Worm (Caenorhabditis elegans) whole organism, mixed stage, embryonic: ENCODE data around the gene Y48B6A.13.
A peak's percentile ranks its signal among the peaks of the same experiment; 100 is the strongest.

ENCODE experiments used
- M03D4.4 ChIP-seq: sonication (generic microtip); optimal IDR thresholded peaks from 2 replicates; lab custom pipeline; 2017; ENCODE audit warnings: mild to moderate bottlenecking, missing genetic modification characterization, missing compliant biosample characterization
- bed-3 ChIP-seq: fragments of 200-800 bp; sonication (Bioruptor generic); optimal IDR thresholded peaks from 3 replicates; lab custom pipeline; 2018; ENCODE audit warnings: mild to moderate bottlenecking, missing genetic modification characterization, moderate library complexity, missing compliant biosample characterization
- ceh-39 ChIP-seq: fragments of 150-350 bp; optimal IDR thresholded peaks from 2 replicates; lab custom pipeline; 2014; ENCODE audit warnings: missing biosample characterization, missing genetic modification characterization
- ceh-43 ChIP-seq: fragments of 200-800 bp; sonication (Bioruptor generic); optimal IDR thresholded peaks from 2 replicates; lab custom pipeline; 2018; ENCODE audit warnings: mild to moderate bottlenecking, missing genetic modification characterization, moderate library complexity, missing compliant biosample characterization
- ceh-83 ChIP-seq: fragments of 200-800 bp; sonication (Bioruptor generic); optimal IDR thresholded peaks from 2 replicates; lab custom pipeline; 2018; ENCODE audit warnings: mild to moderate bottlenecking, missing genetic modification characterization, missing compliant biosample characterization
- cnd-1 ChIP-seq: fragments of 200-800 bp; sonication (Bioruptor generic); optimal IDR thresholded peaks from 2 replicates; lab custom pipeline; 2018; ENCODE audit warnings: mild to moderate bottlenecking, missing genetic modification characterization, missing compliant biosample characterization
- drap-1 ChIP-seq: fragments of 200-800 bp; sonication (Bioruptor generic); optimal IDR thresholded peaks from 3 replicates; lab custom pipeline; 2018; ENCODE audit warnings: mild to moderate bottlenecking, missing genetic modification characterization, missing compliant biosample characterization
- elt-1 ChIP-seq: sonication (generic microtip); optimal IDR thresholded peaks from 2 replicates; lab custom pipeline; 2017; ENCODE audit warnings: missing genetic modification characterization, mild to moderate bottlenecking, missing compliant biosample characterization, antibody characterized with exemption, moderate library complexity, borderline replicate concordance; ENCODE audit not compliant: insufficient read depth
- elt-3 ChIP-seq: fragments of 150-350 bp; optimal IDR thresholded peaks from 2 replicates; lab custom pipeline; 2014; ENCODE audit warnings: missing biosample characterization, missing genetic modification characterization
- ham-2 ChIP-seq: fragments of 200-800 bp; sonication (Bioruptor generic); optimal IDR thresholded peaks from 2 replicates; lab custom pipeline; 2018; ENCODE audit warnings: mild to moderate bottlenecking, missing genetic modification characterization, missing compliant biosample characterization
- hlh-1 ChIP-seq: fragments of 150-350 bp; optimal IDR thresholded peaks from 2 replicates; lab custom pipeline; 2014; ENCODE audit warnings: missing biosample characterization, missing genetic modification reagents, missing genetic modification characterization
- lin-13 ChIP-seq: fragments of 150-350 bp; optimal IDR thresholded peaks from 2 replicates; lab custom pipeline; 2014; ENCODE audit warnings: missing biosample characterization, missing genetic modification characterization
- mab-5 ChIP-seq: fragments of 150-350 bp; optimal IDR thresholded peaks from 2 replicates; lab custom pipeline; 2014; ENCODE audit warnings: missing biosample characterization, missing genetic modification characterization
- mep-1 ChIP-seq: fragments of 150-350 bp; optimal IDR thresholded peaks from 2 replicates; lab custom pipeline; 2017; ENCODE audit warnings: missing biosample characterization, missing genetic modification reagents, missing genetic modification characterization, inconsistent platforms
- mls-2 ChIP-seq: sonication (generic microtip); optimal IDR thresholded peaks from 2 replicates; lab custom pipeline; 2016; ENCODE audit warnings: mild to moderate bottlenecking, missing genetic modification characterization, moderate library complexity, missing compliant biosample characterization
- nhr-12 ChIP-seq: fragments of 150-350 bp; optimal IDR thresholded peaks from 2 replicates; lab custom pipeline; 2014; ENCODE audit warnings: missing biosample characterization, missing genetic modification characterization
- nhr-237 ChIP-seq: fragments of 150-350 bp; optimal IDR thresholded peaks from 2 replicates; lab custom pipeline; 2014; ENCODE audit warnings: missing biosample characterization, missing genetic modification characterization
- nhr-28 ChIP-seq: fragments of 150-350 bp; optimal IDR thresholded peaks from 2 replicates; lab custom pipeline; 2014; ENCODE audit warnings: missing biosample characterization, missing genetic modification characterization
- nhr-76 ChIP-seq: sonication (generic microtip); optimal IDR thresholded peaks from 2 replicates; lab custom pipeline; 2017; ENCODE audit warnings: missing biosample characterization, missing genetic modification characterization
- pha-4 ChIP-seq: fragments of 150-350 bp; optimal IDR thresholded peaks from 2 replicates; lab custom pipeline; 2018; ENCODE audit warnings: missing biosample characterization, missing genetic modification reagents, missing genetic modification characterization
- sem-2 ChIP-seq: fragments of 200-800 bp; sonication (Bioruptor generic); optimal IDR thresholded peaks from 2 replicates; lab custom pipeline; 2018; ENCODE audit warnings: mild to moderate bottlenecking, missing genetic modification characterization, missing compliant biosample characterization
- snpc-4 ChIP-seq: fragments of 150-350 bp; optimal IDR thresholded peaks from 2 replicates; lab custom pipeline; 2014; ENCODE audit warnings: missing biosample characterization, missing genetic modification characterization
- sptf-1 ChIP-seq: sonication (generic microtip); optimal IDR thresholded peaks from 2 replicates; lab custom pipeline; 2017; ENCODE audit warnings: mild to moderate bottlenecking, missing genetic modification characterization, moderate library complexity, missing compliant biosample characterization
- tbx-8 ChIP-seq: fragments of 200-800 bp; sonication (Bioruptor generic); optimal IDR thresholded peaks from 2 replicates; lab custom pipeline; 2018; ENCODE audit warnings: mild to moderate bottlenecking, missing genetic modification characterization, moderate library complexity, missing compliant biosample characterization
- unc-120 ChIP-seq: sonication (generic microtip); optimal IDR thresholded peaks from 2 replicates; lab custom pipeline; 2017; ENCODE audit warnings: missing genetic modification characterization, missing compliant biosample characterization; ENCODE audit not compliant: poor library complexity, severe bottlenecking
- unc-39 ChIP-seq: fragments of 150-350 bp; optimal IDR thresholded peaks from 2 replicates; lab custom pipeline; 2014; ENCODE audit warnings: missing biosample characterization, missing genetic modification characterization
- unc-62 ChIP-seq: fragments of 150-350 bp; optimal IDR thresholded peaks from 2 replicates; lab custom pipeline; 2014; ENCODE audit warnings: missing biosample characterization, missing genetic modification reagents, missing genetic modification characterization
- zip-8 ChIP-seq: fragments of 150-350 bp; optimal IDR thresholded peaks from 2 replicates; lab custom pipeline; 2014; ENCODE audit warnings: missing biosample characterization, missing genetic modification characterization
- ztf-11 ChIP-seq: fragments of 150-350 bp; optimal IDR thresholded peaks from 2 replicates; lab custom pipeline; 2014; ENCODE audit warnings: missing biosample characterization, missing genetic modification characterization

The Y48B6A.13 gene

DNA sequence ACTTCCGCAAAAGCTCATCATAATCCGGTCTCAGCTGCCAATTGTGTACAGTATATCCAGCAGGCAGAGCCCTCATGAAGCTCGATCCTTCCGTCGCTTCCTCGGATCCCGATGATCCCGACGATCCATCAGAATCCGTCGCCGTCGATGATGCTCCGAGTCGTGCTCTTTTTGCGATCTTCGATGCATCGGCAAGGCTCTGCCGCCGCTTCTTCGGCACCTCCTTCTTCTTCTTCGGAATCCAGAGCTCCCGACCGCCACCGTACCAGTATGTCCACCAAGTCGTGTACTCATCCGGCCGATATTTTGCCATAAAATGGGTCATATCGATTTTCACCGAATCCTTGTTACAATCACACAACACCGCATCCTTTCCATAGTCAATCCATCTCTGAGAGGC lies 13.8 kb upstream of the Y48B6A.13 start:
- TF ChIP-seq sem-2 (GFP tag; lab: Kevin White, UChicago) (no peak), elt-3 (no peak), hlh-1 (tag; lab: Kevin White, UChicago) (no peak), ceh-39 (no peak), mep-1 (tag; lab: Kevin White, UChicago) (no peak), ceh-83 (GFP tag; lab: Kevin White, UChicago) (no peak), nhr-12 (no peak), elt-1 (tag; lab: Kevin White, UChicago) (no peak), M03D4.4 (no peak), drap-1 (GFP tag; lab: Kevin White, UChicago) (no peak), nhr-28 (tag; lab: Kevin White, UChicago) (no peak), bed-3 (GFP tag; lab: Kevin White, UChicago) (no peak), unc-39 (tag; lab: Kevin White, UChicago) (no peak), pha-4 (tag; lab: Kevin White, UChicago) (no peak), unc-62 (GFP tag; lab: Kevin White, UChicago) (no peak), zip-8 (tag; lab: Kevin White, UChicago) (no peak)
- TF ChIP-seq, all 35 proteins: peak for 0

DNA sequence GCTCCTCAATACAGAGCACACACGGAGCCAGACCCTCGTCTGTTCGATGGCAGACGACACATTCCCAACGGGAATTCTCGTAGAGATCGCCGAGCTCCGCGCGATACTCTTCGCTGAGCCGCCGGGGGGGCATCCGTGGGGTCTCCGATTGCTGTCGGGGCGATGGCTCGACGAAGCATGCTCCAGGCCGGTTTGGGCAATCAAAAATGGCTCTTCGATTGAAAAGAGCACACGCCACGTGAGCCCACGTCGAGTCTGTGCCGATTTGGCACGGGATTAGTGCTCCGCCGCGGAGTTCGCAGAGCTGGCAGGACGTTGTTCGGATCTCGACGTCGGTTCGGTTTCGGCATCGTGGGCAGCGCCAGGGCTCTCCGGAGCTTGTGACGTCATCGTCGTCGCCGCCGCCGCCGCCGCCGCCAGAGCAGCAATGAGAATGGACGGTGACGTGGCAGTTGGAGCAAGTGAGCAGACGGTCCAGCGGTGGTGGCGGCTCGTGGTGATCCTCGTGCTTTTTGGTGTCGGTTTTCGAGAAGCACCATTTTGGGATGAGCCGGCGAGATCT lies 11.3 kb upstream of the Y48B6A.13 start:
- TF ChIP-seq unc-120 (tag; lab: Kevin White, UChicago) (no peak), ham-2 (GFP tag; lab: Kevin White, UChicago) (peak; percentile 13)

- no peak for TF ChIP-seq mls-2 (tag; lab: Kevin White, UChicago)
- no peak for TF ChIP-seq ceh-43
- no peak for TF ChIP-seq zip-8 (tag; lab: Kevin White, UChicago)
- TF ChIP-seq mab-5 (tag; lab: Kevin White, UChicago): no peak
- TF ChIP-seq mep-1 (tag; lab: Kevin White, UChicago): no peak
- TF ChIP-seq drap-1 (GFP tag; lab: Kevin White, UChicago): no peak
- no peak for TF ChIP-seq nhr-237
- no peak for TF ChIP-seq lin-13
- no peak for TF ChIP-seq tbx-8
- TF ChIP-seq ztf-11: no peak
- TF ChIP-seq snpc-4 (tag; lab: Kevin White, UChicago): no peak
- TF ChIP-seq nhr-76 (tag; lab: Kevin White, UChicago): no peak
- no peak for TF ChIP-seq cnd-1 (tag; lab: Kevin White, UChicago)
These were observed 10.5 kb upstream of the Y48B6A.13 start for ce11 chrII:14236569-14236968.

ce11 chrII:14234375-14235102 lies 8.5 kb upstream of the Y48B6A.13 start:
- TF ChIP-seq mep-1 (tag; lab: Kevin White, UChicago) (peak; percentile 17), ham-2 (GFP tag; lab: Kevin White, UChicago) (no peak)

DNA sequence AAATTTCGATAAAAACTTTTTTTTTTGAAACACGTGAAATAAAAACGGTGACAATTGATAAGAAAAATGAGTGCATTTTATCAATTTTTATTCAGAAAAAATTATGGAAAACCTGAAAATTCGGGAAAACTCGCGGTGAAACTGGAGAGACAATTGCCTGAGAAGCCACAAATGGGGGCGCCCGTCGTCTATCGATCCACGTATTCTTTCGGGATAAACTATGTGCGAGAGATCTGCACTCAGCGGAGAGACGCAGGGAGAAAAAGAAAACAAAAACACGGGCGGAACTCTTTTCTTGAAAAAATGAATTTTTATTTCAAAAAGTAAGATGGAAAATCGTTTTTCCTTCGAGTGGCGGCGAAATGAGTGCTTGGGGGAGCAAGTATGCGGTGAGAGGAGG lies 7.8 kb upstream of the Y48B6A.13 start, which contains the start of gene men-1:
men-1 (minus strand) TSS at position 242 of the 400 bp plus-strand sequence.
- TF ChIP-seq ceh-43: no peak
- no peak for TF ChIP-seq zip-8 (tag; lab: Kevin White, UChicago)
- TF ChIP-seq M03D4.4: no peak
- TF ChIP-seq hlh-1 (tag; lab: Kevin White, UChicago): no peak

DNA sequence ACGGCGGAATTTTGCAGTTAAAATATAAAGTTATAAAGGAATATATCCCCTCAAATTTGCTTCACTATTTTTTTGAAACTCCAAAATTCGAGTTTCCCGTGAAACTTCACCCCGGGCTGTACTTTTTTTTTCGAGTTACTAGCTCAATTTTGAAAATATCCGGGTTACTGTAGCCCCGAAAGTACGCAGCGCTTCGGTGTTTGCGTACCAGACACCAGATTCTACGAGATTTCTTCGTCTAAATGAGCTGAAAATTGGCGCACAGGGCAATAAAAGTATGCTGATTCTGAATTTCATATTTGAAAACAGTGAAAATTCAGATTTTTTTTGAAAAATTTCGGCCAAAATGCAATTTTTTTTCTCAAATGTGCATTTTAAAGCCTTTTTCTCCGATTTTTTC lies 4.9 kb upstream of the Y48B6A.13 start:
- TF ChIP-seq ceh-83 (GFP tag; lab: Kevin White, UChicago) (no peak), hlh-1 (tag; lab: Kevin White, UChicago) (no peak), sptf-1 (tag; lab: Kevin White, UChicago) (no peak), elt-1 (tag; lab: Kevin White, UChicago) (no peak), drap-1 (GFP tag; lab: Kevin White, UChicago) (no peak), unc-120 (tag; lab: Kevin White, UChicago) (no peak), mep-1 (tag; lab: Kevin White, UChicago) (no peak), ham-2 (GFP tag; lab: Kevin White, UChicago) (no peak), sem-2 (GFP tag; lab: Kevin White, UChicago) (no peak), zip-8 (tag; lab: Kevin White, UChicago) (no peak)
